Fruit fly (Drosophila melanogaster) Kc167 (cell line): ENCODE data around the gene lovit.

Source experiments
- Myc ChIP-seq: fragments of >200 bp; optimal IDR thresholded peaks from 2 replicates; lab custom pipeline; 2017; ENCODE audit warnings: missing external identifiers
- Sin3A ChIP-seq: fragments of >200 bp; optimal IDR thresholded peaks from 2 replicates; lab custom pipeline; 2018; ENCODE audit warnings: missing external identifiers
- h ChIP-seq: fragments of >200 bp; optimal IDR thresholded peaks from 3 replicates; lab custom pipeline; 2018; ENCODE audit warnings: missing external identifiers
- insv ChIP-seq: fragments of >200 bp; optimal IDR thresholded peaks from 3 replicates; lab custom pipeline; 2018; ENCODE audit warnings: missing external identifiers
- psq ChIP-seq: fragments of >200 bp; optimal IDR thresholded peaks from 2 replicates; lab custom pipeline; 2017; ENCODE audit warnings: missing external identifiers
- ttk ChIP-seq: sonication (Bioruptor generic); optimal IDR thresholded peaks from 2 replicates; lab custom pipeline; 2017; ENCODE audit warnings: missing external identifiers

Gene lovit

DNA sequence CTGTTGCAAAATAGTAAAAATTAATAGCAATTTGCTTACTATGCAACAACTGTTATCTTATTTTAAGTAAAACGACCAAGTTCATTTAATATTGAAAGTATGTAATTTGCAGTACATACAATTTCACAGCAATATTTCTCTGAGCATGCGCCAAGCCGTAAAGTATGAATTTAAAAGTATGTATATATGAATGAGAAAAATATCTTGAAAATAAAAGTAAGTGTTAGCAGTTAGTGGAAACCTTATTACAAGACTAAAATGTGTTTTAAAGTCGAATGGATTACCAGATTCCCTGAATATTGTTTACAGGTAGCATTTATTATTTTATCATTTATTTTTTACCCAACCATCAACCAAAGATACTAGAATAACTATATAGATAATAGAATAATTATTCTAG, at the start of gene lovit:
Gene lovit (minus strand): TSS at position 101 of the 400 bp plus-strand sequence.
- TF ChIP-seq ttk (lab: Kevin White, UChicago) (no peak), Myc (no peak), Sin3A (no peak), h (lab: Kevin White, UChicago) (no peak), insv (lab: Kevin White, UChicago) (no peak), psq (lab: Kevin White, UChicago) (no peak)

DNA sequence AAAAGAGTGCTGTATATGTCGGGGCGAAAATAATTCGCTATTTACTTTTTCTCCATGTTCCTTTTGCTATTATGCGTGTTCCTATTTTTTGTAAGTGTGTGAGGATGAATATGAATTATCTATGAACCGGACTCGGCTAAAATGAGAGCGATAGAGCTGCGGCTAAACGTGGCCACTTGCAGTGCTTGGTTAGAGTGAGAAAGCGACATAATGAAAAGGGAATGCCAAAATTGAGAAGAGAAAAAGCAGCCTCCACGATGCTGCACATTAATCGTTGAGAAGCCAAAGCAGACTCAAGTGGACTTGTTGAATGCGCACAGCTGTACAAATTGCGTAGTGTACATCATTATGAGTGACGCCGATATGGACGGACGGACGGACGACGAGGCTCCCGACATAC, 4.7 kb upstream of the lovit start:
- no peak for TF ChIP-seq Myc
- TF ChIP-seq h (lab: Kevin White, UChicago): no peak
- TF ChIP-seq ttk (lab: Kevin White, UChicago): no peak
- no peak for TF ChIP-seq Sin3A
- TF ChIP-seq insv (lab: Kevin White, UChicago): no peak
- no peak for TF ChIP-seq psq (lab: Kevin White, UChicago)

DNA sequence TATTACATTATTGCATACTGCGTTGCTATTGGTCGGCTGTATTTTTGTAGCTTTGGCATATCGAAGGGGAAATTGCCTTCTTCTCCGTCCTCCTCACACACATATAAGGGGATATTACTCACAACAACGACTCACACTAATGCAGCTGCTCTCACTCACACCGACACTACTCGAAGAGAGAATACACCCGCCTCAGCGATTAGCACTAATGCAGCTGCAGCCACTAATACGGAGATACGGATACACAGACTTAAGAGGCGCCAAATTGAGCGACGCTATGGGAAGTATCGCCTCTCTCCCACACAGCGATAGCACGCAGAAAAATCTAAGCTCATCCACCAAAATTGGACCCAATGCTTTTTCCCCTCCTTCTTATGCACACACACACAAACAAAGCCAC, 440.9 kb downstream of the lovit start:
- TF ChIP-seq Sin3A: no peak
- TF ChIP-seq h (lab: Kevin White, UChicago): no peak
- no peak for TF ChIP-seq psq (lab: Kevin White, UChicago)
- TF ChIP-seq insv (lab: Kevin White, UChicago): no peak
- no peak for TF ChIP-seq Myc
- no peak for TF ChIP-seq ttk (lab: Kevin White, UChicago)
